Fruit fly (Drosophila melanogaster) whole organism, adult: ENCODE measurements around the gene CG32073.

ENCODE experiments used
- CG11617 ChIP-seq: fragments of 200-800 bp; sonication (Bioruptor generic); optimal IDR thresholded peaks from 2 replicates; lab custom pipeline; 2017; ENCODE audit warnings: mild to moderate bottlenecking, missing biosample characterization, missing genetic modification reagents, missing genetic modification characterization
- CG14711 ChIP-seq: fragments of 200-800 bp; sonication (Bioruptor generic); optimal IDR thresholded peaks from 2 replicates; lab custom pipeline; 2018; ENCODE audit warnings: missing biosample characterization, mild to moderate bottlenecking, missing genetic modification characterization, moderate library complexity
- CG1620 ChIP-seq: fragments of 200-800 bp; sonication (Bioruptor generic); optimal IDR thresholded peaks from 2 replicates; lab custom pipeline; 2016; ENCODE audit warnings: missing biosample characterization, missing genetic modification characterization
- CG33017 ChIP-seq: fragments of 200-800 bp; sonication (Bioruptor generic); optimal IDR thresholded peaks from 2 replicates; lab custom pipeline; 2018; ENCODE audit warnings: missing biosample characterization, mild to moderate bottlenecking, missing genetic modification characterization, moderate library complexity
- CG7045 ChIP-seq: fragments of 200-800 bp; sonication (Bioruptor generic); optimal IDR thresholded peaks from 2 replicates; lab custom pipeline; 2017; ENCODE audit warnings: missing biosample characterization, mild to moderate bottlenecking, missing genetic modification characterization
- CG7101 ChIP-seq: fragments of 200-800 bp; sonication (Bioruptor generic); optimal IDR thresholded peaks from 2 replicates; lab custom pipeline; 2018; ENCODE audit warnings: missing biosample characterization, mild to moderate bottlenecking, missing genetic modification characterization, moderate library complexity
- Clk ChIP-seq: fragments of 200-800 bp; sonication (Bioruptor generic); optimal IDR thresholded peaks from 2 replicates; lab custom pipeline; 2017; ENCODE audit warnings: missing biosample characterization, missing genetic modification characterization
- Hr96 ChIP-seq: fragments of 200-800 bp; sonication (Bioruptor generic); optimal IDR thresholded peaks from 2 replicates; lab custom pipeline; 2016; ENCODE audit warnings: missing biosample characterization, missing genetic modification characterization
- Mnt ChIP-seq: fragments of 200-800 bp; sonication (Bioruptor generic); optimal IDR thresholded peaks from 2 replicates; lab custom pipeline; 2016; ENCODE audit warnings: missing biosample characterization, mild to moderate bottlenecking, missing genetic modification characterization
- bab1 ChIP-seq: fragments of 200-800 bp; sonication (Bioruptor generic); optimal IDR thresholded peaks from 3 replicates; lab custom pipeline; 2019; ENCODE audit warnings: missing biosample characterization, mild to moderate bottlenecking, missing genetic modification characterization, moderate library complexity
- cic ChIP-seq: fragments of 200-800 bp; sonication (Bioruptor generic); optimal IDR thresholded peaks from 2 replicates; lab custom pipeline; 2017; ENCODE audit warnings: missing biosample characterization, mild to moderate bottlenecking, missing genetic modification characterization, moderate library complexity
- tj ChIP-seq: fragments of 200-800 bp; sonication (Bioruptor generic); optimal IDR thresholded peaks from 3 replicates; lab custom pipeline; 2017; ENCODE audit warnings: missing biosample characterization, mild to moderate bottlenecking, missing genetic modification characterization, moderate library complexity
- toe ChIP-seq: fragments of 200-800 bp; sonication (Bioruptor generic); optimal IDR thresholded peaks from 2 replicates; lab custom pipeline; 2016; ENCODE audit warnings: missing biosample characterization, missing genetic modification characterization

DNA sequence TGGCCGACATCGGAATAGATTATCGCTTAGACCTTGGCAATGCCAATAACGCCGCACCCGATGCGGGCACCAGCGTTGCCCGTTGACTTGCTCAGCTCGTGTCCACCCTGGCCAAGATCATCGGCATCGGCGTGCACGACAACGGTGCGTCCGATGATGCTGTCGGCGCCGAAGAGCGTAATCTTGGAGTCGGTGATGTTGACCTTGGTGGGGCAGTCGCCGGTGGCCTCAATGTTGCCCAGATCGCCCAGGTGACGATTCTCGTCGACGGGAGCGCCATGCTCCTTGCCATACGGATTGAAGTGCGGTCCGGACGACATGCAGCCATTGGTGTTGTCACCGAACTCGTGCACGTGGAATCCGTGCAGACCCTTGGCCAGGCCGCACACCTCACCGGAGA lies 5.0 kb upstream of the CG32073 start:
- no peak for TF ChIP-seq CG11617 (GFP tag; lab: Kevin White, UChicago)
- no peak for TF ChIP-seq CG7045 (GFP tag; lab: Kevin White, UChicago)
- no peak for TF ChIP-seq Hr96 (GFP tag; lab: Kevin White, UChicago)
- TF ChIP-seq cic (GFP tag; lab: Kevin White, UChicago): no peak
- no peak for TF ChIP-seq bab1
- TF ChIP-seq CG14711 (tag; lab: Kevin White, UChicago): no peak
- TF ChIP-seq Clk (GFP tag; lab: Kevin White, UChicago): no peak
- no peak for TF ChIP-seq CG33017
- TF ChIP-seq CG1620 (GFP tag; lab: Kevin White, UChicago): no peak
- no peak for TF ChIP-seq toe (GFP tag; lab: Kevin White, UChicago)
- TF ChIP-seq CG7101 (tag; lab: Kevin White, UChicago): no peak
- no peak for TF ChIP-seq Mnt (GFP tag; lab: Kevin White, UChicago)
- TF ChIP-seq tj (GFP tag; lab: Kevin White, UChicago): no peak
